Worm (Caenorhabditis elegans) whole organism, L4/young adult: ENCODE results near the gene F11D11.12.

Experiments used
- W03F9.2 ChIP-seq: fragments of 150-350 bp; optimal IDR thresholded peaks from 2 replicates; lab custom pipeline; 2014; ENCODE audit warnings: missing biosample characterization, missing genetic modification characterization
- dao-5 ChIP-seq: sonication (generic microtip); optimal IDR thresholded peaks from 2 replicates; lab custom pipeline; 2016; ENCODE audit warnings: missing genotype, missing genetic modification characterization, moderate library complexity, missing compliant biosample characterization
- him-1 ChIP-seq: sonication (generic microtip); optimal IDR thresholded peaks from 2 replicates; lab custom pipeline; 2016; ENCODE audit warnings: missing genotype, missing genetic modification reagents, missing genetic modification characterization, missing compliant biosample characterization

ce11 chrV:18761078-18761477 is 10.6 kb upstream of the F11D11.12 start, which contains the start of gene F11D11.4:
- no peak for TF ChIP-seq him-1
- TF ChIP-seq W03F9.2: no peak
- TF ChIP-seq dao-5 (tag; lab: Kevin White, UChicago): no peak
